Fruit fly (Drosophila melanogaster) Kc167 (cell line): ENCODE measurements around the gene CG42676.

Experiments used
- Myc ChIP-seq: fragments of >200 bp; optimal IDR thresholded peaks from 2 replicates; lab custom pipeline; 2017; ENCODE audit warnings: missing external identifiers
- Sin3A ChIP-seq: fragments of >200 bp; optimal IDR thresholded peaks from 2 replicates; lab custom pipeline; 2018; ENCODE audit warnings: missing external identifiers
- h ChIP-seq: fragments of >200 bp; optimal IDR thresholded peaks from 3 replicates; lab custom pipeline; 2018; ENCODE audit warnings: missing external identifiers
- insv ChIP-seq: fragments of >200 bp; optimal IDR thresholded peaks from 3 replicates; lab custom pipeline; 2018; ENCODE audit warnings: missing external identifiers
- psq ChIP-seq: fragments of >200 bp; optimal IDR thresholded peaks from 2 replicates; lab custom pipeline; 2017; ENCODE audit warnings: missing external identifiers
- ttk ChIP-seq: sonication (Bioruptor generic); optimal IDR thresholded peaks from 2 replicates; lab custom pipeline; 2017; ENCODE audit warnings: missing external identifiers

The CG42676 gene

DNA sequence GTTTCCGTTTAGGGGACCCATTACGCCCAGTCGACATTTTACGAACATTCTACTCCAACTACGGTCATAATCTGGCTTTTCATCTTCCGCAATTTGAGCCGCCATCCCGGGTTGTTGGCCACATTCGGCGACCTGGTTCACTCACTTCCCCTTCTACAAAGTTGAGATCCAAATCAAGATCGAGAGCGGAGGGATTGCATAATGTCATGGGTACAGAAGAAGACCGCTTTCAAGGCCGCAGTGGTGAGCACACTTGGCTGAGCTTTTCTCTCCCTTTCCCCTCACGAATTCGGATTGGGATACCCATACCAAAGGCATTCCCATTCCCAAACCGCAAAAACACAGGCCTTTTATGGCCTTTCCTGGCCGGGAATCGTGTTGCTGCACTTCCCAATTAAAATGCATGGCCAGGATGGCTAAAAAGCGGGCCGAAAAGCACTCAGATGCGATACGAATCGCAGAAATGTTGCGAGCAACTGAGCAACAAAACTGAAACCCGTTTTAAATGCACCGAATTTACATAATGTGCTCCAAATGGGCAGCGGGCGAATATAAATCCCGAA, 25.0 kb downstream of the CG42676 start:
- TF ChIP-seq Sin3A (lab: Kevin White, UChicago), result no peak
- no peak for TF ChIP-seq ttk
- TF ChIP-seq Myc (lab: Kevin White, UChicago), result no peak
- no peak for TF ChIP-seq psq (lab: Kevin White, UChicago)
- TF ChIP-seq insv (lab: Kevin White, UChicago), result no peak
- TF ChIP-seq h (lab: Kevin White, UChicago), result no peak

DNA sequence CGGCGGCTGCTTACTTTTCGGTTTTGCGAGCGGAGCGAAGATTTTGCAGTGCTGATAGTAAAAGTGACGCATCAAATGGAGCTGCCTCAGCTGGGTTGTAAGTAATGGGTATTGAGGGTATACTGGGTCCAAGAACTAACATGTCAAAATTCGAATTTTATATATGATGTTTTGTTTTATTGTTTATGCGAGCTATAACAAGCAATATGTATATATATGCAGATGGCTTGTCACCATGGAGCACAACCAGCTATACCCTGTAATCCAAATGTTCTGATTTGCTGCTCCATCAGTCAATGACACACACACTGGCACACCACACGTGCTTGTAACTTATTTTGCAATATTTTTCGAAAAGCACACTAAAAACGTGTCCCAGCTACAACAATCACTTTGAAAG, 26.6 kb downstream of the CG42676 start:
- no peak for TF ChIP-seq Sin3A (lab: Kevin White, UChicago)

DNA sequence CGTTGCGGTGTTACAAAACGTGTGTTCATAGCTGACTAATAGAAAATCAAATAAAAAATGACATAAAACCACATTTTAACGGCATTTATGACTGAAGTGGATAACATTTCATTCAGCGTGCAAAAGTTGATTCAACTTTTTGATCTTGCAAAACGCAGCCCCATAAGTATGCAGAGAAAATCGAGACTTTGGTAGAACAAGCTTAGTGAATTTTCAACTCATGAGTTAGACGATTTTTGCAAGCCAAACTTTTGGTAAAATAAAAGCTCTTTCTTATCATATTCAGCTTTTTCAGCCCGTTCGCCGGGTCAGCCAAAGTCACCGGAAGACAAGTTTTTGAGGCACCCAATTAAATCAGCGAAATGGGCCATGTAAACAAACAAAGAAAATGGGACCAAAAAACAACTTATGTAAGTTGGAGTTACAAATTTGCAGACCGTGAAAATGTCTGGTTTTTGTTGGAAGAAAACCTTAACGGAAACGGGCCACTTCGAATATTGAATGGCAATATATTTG, 28.9 kb downstream of the CG42676 start, which contains the start of gene Cpr62Ba:
TSS of gene Cpr62Ba (minus strand) at position 31 of the 516 bp plus-strand sequence.
- no peak for TF ChIP-seq Myc (lab: Kevin White, UChicago)

DNA sequence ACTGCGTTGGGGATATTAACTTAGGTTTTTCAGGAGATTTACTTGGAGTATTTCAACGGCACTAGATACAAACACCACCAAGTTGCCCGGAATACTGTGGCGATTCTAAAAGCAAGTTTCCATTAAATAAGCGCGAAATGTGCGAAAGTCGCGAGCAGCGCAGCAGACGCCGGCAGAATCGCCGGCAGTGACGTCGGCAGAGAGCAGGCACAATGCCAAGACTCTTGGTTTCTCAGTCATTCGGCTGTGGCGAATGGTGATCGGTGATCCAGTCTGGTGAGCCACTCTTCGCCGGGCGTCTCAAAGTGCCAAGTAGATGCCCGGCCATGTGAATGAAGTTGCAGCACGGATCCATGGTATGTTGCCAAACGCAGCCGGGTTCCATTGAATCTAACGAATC, 32.2 kb downstream of the CG42676 start, which contains the start of gene Cpr62Bb:
TSS of gene Cpr62Bb (minus strand) at position 101 of the 400 bp plus-strand sequence.
- no peak for TF ChIP-seq Myc (lab: Kevin White, UChicago)
- no peak for TF ChIP-seq psq (lab: Kevin White, UChicago)
- TF ChIP-seq Sin3A (lab: Kevin White, UChicago), result no peak
- no peak for TF ChIP-seq insv (lab: Kevin White, UChicago)
- TF ChIP-seq h (lab: Kevin White, UChicago), result no peak
- TF ChIP-seq ttk, result no peak

DNA sequence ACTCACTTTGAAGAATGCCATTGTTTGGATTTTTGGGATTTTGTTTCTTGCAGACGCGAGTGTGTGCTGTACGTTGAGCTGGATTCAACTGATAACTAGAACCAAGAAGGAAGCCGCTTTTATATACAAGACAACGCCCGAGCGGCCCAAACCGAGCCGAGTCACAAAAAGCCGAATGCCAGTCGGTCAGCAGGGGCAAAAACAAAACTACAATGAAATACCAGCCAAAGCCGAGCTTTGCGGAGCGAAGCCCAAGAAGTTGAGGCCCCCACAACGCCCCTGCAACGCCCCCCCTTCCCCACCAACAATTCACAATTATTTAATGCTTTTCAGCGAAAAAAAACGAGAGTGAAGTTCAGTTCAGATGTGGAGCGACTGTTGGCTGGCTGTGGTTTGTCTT, 39.1 kb downstream of the CG42676 start, which contains the start of gene Cpr62Bc:
TSS of gene Cpr62Bc (minus strand) at position 101 of the 400 bp plus-strand sequence.
- TF ChIP-seq h (lab: Kevin White, UChicago), result no peak
- TF ChIP-seq psq (lab: Kevin White, UChicago), result no peak
- no peak for TF ChIP-seq insv (lab: Kevin White, UChicago)
- no peak for TF ChIP-seq Myc (lab: Kevin White, UChicago)
- no peak for TF ChIP-seq Sin3A (lab: Kevin White, UChicago)
- TF ChIP-seq ttk, result no peak

DNA sequence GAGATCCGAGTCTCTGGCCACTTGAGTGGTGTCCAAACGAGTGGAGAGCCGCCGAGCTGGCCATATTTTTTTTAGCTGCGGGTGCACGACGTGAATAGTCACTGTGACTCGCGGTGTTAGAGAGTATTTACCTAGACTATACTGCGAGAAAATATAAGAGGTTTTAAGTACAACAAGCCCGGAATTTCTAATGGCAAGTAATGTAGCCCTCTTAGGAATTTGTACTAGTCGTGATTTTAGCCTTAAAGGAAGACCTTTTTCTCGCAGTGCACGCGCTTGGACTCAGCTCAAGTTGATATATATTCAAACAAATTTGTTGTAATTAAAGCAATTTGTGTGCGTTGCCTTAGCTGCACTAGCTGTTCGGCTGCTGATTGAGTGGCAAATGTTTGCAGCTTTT, 41.7 kb downstream of the CG42676 start:
- no peak for TF ChIP-seq ttk
- no peak for TF ChIP-seq insv (lab: Kevin White, UChicago)
- TF ChIP-seq psq (lab: Kevin White, UChicago), result no peak
- no peak for TF ChIP-seq Myc (lab: Kevin White, UChicago)
- no peak for TF ChIP-seq h (lab: Kevin White, UChicago)
- TF ChIP-seq Sin3A (lab: Kevin White, UChicago), result no peak

DNA sequence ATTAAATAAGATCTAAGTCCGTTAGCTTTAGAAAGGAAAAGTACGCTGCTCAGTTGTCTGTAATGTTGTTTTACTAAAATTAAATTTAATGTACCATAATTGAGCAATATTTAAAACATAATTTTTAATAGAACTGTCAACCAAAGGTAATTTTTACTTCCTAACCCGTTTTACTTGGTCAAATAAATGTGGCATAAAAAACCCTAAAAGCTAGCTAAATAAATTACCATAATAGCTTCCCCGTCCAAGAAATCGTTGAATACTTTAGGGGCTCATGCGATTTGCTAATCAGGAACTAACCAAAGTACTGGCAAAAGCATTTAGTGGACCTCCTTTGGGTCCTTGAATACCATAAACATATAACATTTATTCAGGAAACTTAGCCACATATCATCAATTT, 47.6 kb downstream of the CG42676 start:
- TF ChIP-seq psq (lab: Kevin White, UChicago) (no peak), Myc (lab: Kevin White, UChicago) (no peak), insv (lab: Kevin White, UChicago) (no peak), ttk (no peak)

DNA sequence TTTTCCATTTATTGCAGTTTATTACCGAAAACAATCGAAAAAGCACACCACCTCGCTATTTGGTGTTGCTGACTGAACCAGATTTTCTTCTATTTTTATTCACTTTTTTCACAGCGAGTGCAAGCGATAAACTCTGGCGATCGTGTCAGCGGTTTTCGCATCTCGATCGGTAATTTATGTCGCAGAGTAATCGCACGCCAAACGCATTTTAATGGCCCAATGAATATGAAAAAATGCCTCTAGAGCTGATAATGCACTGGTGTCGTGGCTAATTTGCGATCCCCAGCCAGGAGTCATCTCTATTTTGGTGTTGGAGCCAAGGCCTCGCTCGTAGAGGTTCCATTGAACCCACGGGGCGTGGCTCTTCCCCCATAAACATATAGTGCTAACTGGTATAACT, 50.4 kb downstream of the CG42676 start:
- TF ChIP-seq ttk (no peak), h (lab: Kevin White, UChicago) (no peak), psq (lab: Kevin White, UChicago) (no peak), Myc (lab: Kevin White, UChicago) (no peak), Sin3A (lab: Kevin White, UChicago) (no peak), insv (lab: Kevin White, UChicago) (no peak)

DNA sequence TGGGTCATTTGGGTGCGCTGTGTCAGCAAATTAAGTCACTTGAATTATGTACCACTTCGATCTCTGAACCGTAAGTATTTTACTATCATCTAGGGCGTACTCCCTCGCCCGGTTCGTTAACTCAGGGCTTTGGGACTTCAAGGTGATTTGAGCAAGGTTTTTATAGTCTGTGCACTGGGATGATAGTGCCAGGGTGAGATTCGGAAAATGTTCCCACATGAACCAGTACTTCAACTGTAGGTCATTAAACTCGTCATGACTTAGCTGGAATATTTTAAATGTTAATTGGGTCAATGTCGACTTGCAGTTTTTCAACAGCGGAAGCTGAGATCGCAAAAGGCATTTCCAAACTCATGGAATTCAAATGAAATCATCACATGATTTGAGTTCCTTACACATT, 52.6 kb downstream of the CG42676 start, which contains the start of gene CNMa:
TSS of gene CNMa (minus strand) at position 101 of the 400 bp plus-strand sequence.
- TF ChIP-seq psq (lab: Kevin White, UChicago) (no peak), insv (lab: Kevin White, UChicago) (no peak), h (lab: Kevin White, UChicago) (no peak), ttk (no peak), Sin3A (lab: Kevin White, UChicago) (no peak), Myc (lab: Kevin White, UChicago) (no peak)
